Fruit fly (Drosophila melanogaster): ENCODE measurements around the gene lectin-37Db.

DNA sequence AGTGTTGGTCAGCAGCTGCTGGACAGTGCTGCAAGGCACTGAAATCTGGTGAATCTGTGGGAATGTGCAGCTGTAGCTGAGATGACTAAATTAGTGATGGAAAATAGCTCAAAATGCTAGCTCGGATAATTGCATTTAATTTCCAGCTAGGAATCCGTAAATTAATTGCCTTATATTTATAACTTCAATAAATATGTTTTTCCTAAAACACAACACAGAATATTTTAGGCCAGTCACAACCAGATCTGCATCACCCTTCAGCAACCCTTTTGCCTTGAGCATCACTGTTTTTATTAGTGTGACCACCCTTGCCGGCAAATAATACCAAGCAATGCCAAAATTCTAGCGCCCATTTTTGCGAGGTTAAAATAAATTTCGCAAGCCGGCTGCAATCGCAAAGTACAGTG lies 25.9 kb downstream of the lectin-37Db start, which contains the start of gene Hs2st:
- TF ChIP-seq CG7101 (tag; optimal IDR thresholded peaks at IDR 0.05): peak; percentile 92
- TF ChIP-seq Mnt (GFP tag; optimal IDR thresholded peaks at IDR 0.05): peak; percentile 91
- TF ChIP-seq CG11617 (GFP tag; optimal IDR thresholded peaks at IDR 0.05): peak; percentile 95
- TF ChIP-seq kay (GFP tag; ENCODE audit: borderline replicate concordance): no peak
- TF ChIP-seq CG14711 (tag; optimal IDR thresholded peaks at IDR 0.05): peak; percentile 96
- TF ChIP-seq cnc (optimal IDR thresholded peaks at IDR 0.05): no peak
- peak; percentile 98 for TF ChIP-seq Crg-1 (GFP tag; optimal IDR thresholded peaks at IDR 0.05)
